Fruit fly (Drosophila melanogaster): Measurements from ENCODE around the gene Srp54k.

The Srp54k gene

DNA sequence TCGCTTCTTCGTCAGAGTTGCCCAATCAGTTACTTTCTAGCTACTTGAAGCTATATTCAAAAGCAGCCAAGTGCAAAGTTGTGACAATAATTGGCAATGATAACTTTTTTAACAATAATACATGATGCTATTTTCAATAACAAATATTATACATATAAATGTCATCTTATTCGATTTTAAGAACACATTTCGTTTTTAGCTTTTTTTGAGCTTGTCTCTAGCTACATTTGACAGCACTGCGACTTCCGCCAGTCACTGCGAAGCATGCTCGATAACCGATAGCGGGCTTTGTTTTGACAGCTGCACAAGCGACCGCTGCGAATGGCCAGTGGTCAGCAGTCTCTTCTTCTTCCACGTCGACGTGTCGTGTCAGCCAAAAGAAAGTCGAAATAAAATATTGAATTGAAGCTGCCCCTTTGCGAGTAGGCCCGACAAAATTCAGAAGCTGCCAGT lies at the start of gene Srp54k, which contains the start of gene Gen (continued):
- TF ChIP-seq Atf6 (GFP tag; IDR thresholded peaks at IDR 0.05) (no peak), HLHmδ (GFP tag; optimal IDR thresholded peaks at IDR 0.05) (peak; percentile 21), CG5180 (GFP tag; optimal IDR thresholded peaks at IDR 0.05) (no peak), CG1024 (GFP tag; IDR thresholded peaks at IDR 0.05) (no peak), sisA (GFP tag; IDR thresholded peaks at IDR 0.05) (no peak), CG9876 (GFP tag; optimal IDR thresholded peaks at IDR 0.05) (no peak), CG3163 (GFP tag; optimal IDR thresholded peaks at IDR 0.05) (no peak), CG12942 (GFP tag; optimal IDR thresholded peaks at IDR 0.05) (no peak), en (GFP tag; optimal IDR thresholded peaks at IDR 0.05) (no peak), zen (tag; optimal IDR thresholded peaks at IDR 0.05) (no peak), Ets65A (GFP tag) (peak; percentile 92), CG3995 (GFP tag; optimal IDR thresholded peaks at IDR 0.05) (no peak), wek (GFP tag; optimal IDR thresholded peaks at IDR 0.05) (no peak), BtbVII (GFP tag; optimal IDR thresholded peaks at IDR 0.05) (no peak), Ravus (GFP tag; IDR thresholded peaks at IDR 0.05) (no peak), ken (GFP tag; IDR thresholded peaks at IDR 0.05) (no peak), slbo (GFP tag; IDR thresholded peaks at IDR 0.05) (peak; percentile 63), sima (GFP tag; optimal IDR thresholded peaks at IDR 0.05) (no peak), al (GFP tag; IDR thresholded peaks at IDR 0.05) (no peak; the same call in 1 of the 2 replicates), CG10366 (GFP tag; IDR thresholded peaks at IDR 0.05) (no peak), tll (GFP tag; optimal IDR thresholded peaks at IDR 0.05) (peak in 1 of 2 experiments; percentile 42), CG16863 (GFP tag; optimal IDR thresholded peaks at IDR 0.05) (no peak), nmo (GFP tag; optimal IDR thresholded peaks at IDR 0.05) (peak; percentile 74), CG42726 (GFP tag; IDR thresholded peaks at IDR 0.05; ENCODE audit: partially characterized antibody) (peak; percentile 8; the same call in 1 of the 2 replicates), CG4707 (GFP tag; optimal IDR thresholded peaks at IDR 0.05) (no peak), CG13624 (GFP tag; optimal IDR thresholded peaks at IDR 0.05) (peak; percentile 22), CG9215 (GFP tag; IDR thresholded peaks at IDR 0.05) (no peak), CkIIα-i1 (GFP tag; IDR thresholded peaks at IDR 0.05) (no peak), Med (GFP tag) (peak; percentile 85), sug (tag; optimal IDR thresholded peaks at IDR 0.05) (no peak), CG11695 (GFP tag; IDR thresholded peaks at IDR 0.05) (no peak), Fer3 (tag; optimal IDR thresholded peaks at IDR 0.05) (peak; percentile 6), cg (GFP tag; optimal IDR thresholded peaks at IDR 0.05) (no peak), Nf-YC (tag; optimal IDR thresholded peaks at IDR 0.05) (peak; percentile 12), ttk (GFP tag; IDR thresholded peaks at IDR 0.05) (no peak), ind (GFP tag; optimal IDR thresholded peaks at IDR 0.05) (peak; percentile 5), gce (GFP tag; IDR thresholded peaks at IDR 0.05) (no peak), sqz (GFP tag; optimal IDR thresholded peaks at IDR 0.05) (no peak), CG6175 (GFP tag; IDR thresholded peaks at IDR 0.05) (no peak), CG13424 (tag; optimal IDR thresholded peaks at IDR 0.05) (peak; percentile 24), CrebB (tag; optimal IDR thresholded peaks at IDR 0.05) (peak; percentile 15), E2f2 (GFP tag; IDR thresholded peaks at IDR 0.05) (peak; percentile 81), CG10543 (GFP tag; optimal IDR thresholded peaks at IDR 0.05) (peak; percentile 39), psq (GFP tag; optimal IDR thresholded peaks at IDR 0.05) (peak; percentile 17), CG4282 (GFP tag; optimal IDR thresholded peaks at IDR 0.05) (no peak), toy (GFP tag; IDR thresholded peaks at IDR 0.05) (no peak), CG5953 (GFP tag; IDR thresholded peaks at IDR 0.05) (no peak), ato (GFP tag; IDR thresholded peaks at IDR 0.05; ENCODE audit: partially characterized antibody) (no peak), CG16813 (GFP tag; IDR thresholded peaks at IDR 0.05; ENCODE audit: partially characterized antibody) (0 out of 3 replicates have a peak, but pooled peaks have one; percentile 25), CG18764 (GFP tag; optimal IDR thresholded peaks at IDR 0.05) (no peak), CG1602 (GFP tag; optimal IDR thresholded peaks at IDR 0.05) (no peak), CG7786 (GFP tag; optimal IDR thresholded peaks at IDR 0.05) (no peak)

All from whole organism, embryonic.